Fruit fly (Drosophila melanogaster) whole organism, embryonic: ENCODE results near the gene Tim17a2.

Experiments used
- CG12104 ChIP-seq: fragments of 200-800 bp; sonication (Bioruptor generic); optimal IDR thresholded peaks from 3 replicates; lab custom pipeline; 2016; ENCODE audit warnings: missing biosample characterization, missing genetic modification characterization
- CG12236 ChIP-seq: fragments of 200-800 bp; sonication (Bioruptor generic); optimal IDR thresholded peaks from 2 replicates; lab custom pipeline; 2016; ENCODE audit warnings: missing biosample characterization, missing genetic modification characterization
- CG14014 ChIP-seq: fragments of 200-800 bp; sonication (Bioruptor generic); IDR thresholded peaks from 2 replicates; pipeline ENCODE4 v1.3.6; 2022; ENCODE audit warnings: missing biosample characterization, missing genetic modification characterization
- CG1529 ChIP-seq: fragments of 200-800 bp; sonication (Bioruptor generic); optimal IDR thresholded peaks from 3 replicates; lab custom pipeline; 2018; ENCODE audit warnings: missing biosample characterization, missing genetic modification characterization
- CG1603 ChIP-seq: fragments of 200-800 bp; sonication (Bioruptor generic); optimal IDR thresholded peaks from 2 replicates; lab custom pipeline; 2019; ENCODE audit warnings: missing biosample characterization, mild to moderate bottlenecking, missing genetic modification characterization, moderate library complexity
- CG1832 ChIP-seq: fragments of 200-800 bp; sonication (Bioruptor generic); optimal IDR thresholded peaks from 2 replicates; lab custom pipeline; 2017; ENCODE audit warnings: missing biosample characterization, mild to moderate bottlenecking, missing genetic modification characterization, inconsistent platforms
- CG18619 ChIP-seq: fragments of 200-800 bp; sonication (Bioruptor generic); optimal IDR thresholded peaks from 3 replicates; lab custom pipeline; 2017; ENCODE audit warnings: missing biosample characterization, mild to moderate bottlenecking, missing genetic modification characterization
- CG2116 ChIP-seq: fragments of 200-800 bp; sonication (Bioruptor generic); optimal IDR thresholded peaks from 3 replicates; lab custom pipeline; 2018; ENCODE audit warnings: missing biosample characterization, mild to moderate bottlenecking, missing genetic modification characterization
- CG32532 ChIP-seq: fragments of 200-800 bp; sonication (Bioruptor generic); IDR thresholded peaks from 2 replicates; pipeline ENCODE4 v1.3.6; 2022; ENCODE audit warnings: missing biosample characterization, missing genetic modification characterization
- CG34376 ChIP-seq: fragments of 200-800 bp; sonication (Bioruptor generic); optimal IDR thresholded peaks from 2 replicates; lab custom pipeline; 2018; ENCODE audit warnings: missing biosample characterization, mild to moderate bottlenecking, missing genetic modification characterization
- CG3995 ChIP-seq: fragments of 200-800 bp; sonication (Bioruptor generic); optimal IDR thresholded peaks from 3 replicates; lab custom pipeline; 2016; ENCODE audit warnings: missing biosample characterization, missing genetic modification characterization
- CG4360 ChIP-seq: fragments of 200-800 bp; sonication (Bioruptor generic); IDR thresholded peaks from 2 replicates; pipeline ENCODE4 v1.3.6; 2022; ENCODE audit warnings: missing biosample characterization, missing genetic modification characterization
- CG4424 ChIP-seq: fragments of 200-800 bp; sonication (Bioruptor generic); optimal IDR thresholded peaks from 3 replicates; lab custom pipeline; 2016; ENCODE audit warnings: missing biosample characterization, missing genetic modification characterization
- CG4617 ChIP-seq: fragments of 200-800 bp; sonication (Bioruptor generic); optimal IDR thresholded peaks from 3 replicates; lab custom pipeline; 2016; ENCODE audit warnings: missing biosample characterization, missing genetic modification characterization, borderline replicate concordance
- CG6683 ChIP-seq: fragments of 200-800 bp; sonication (Bioruptor generic); optimal IDR thresholded peaks from 2 replicates; lab custom pipeline; 2017; ENCODE audit warnings: missing biosample characterization, mild to moderate bottlenecking, missing genetic modification characterization, missing genetic modification reagents
- CG8359 ChIP-seq: fragments of 200-800 bp; sonication (Bioruptor generic); optimal IDR thresholded peaks from 2 replicates; lab custom pipeline; 2017; ENCODE audit warnings: missing biosample characterization, mild to moderate bottlenecking, missing genetic modification characterization, borderline replicate concordance
- D19B ChIP-seq: fragments of 200-800 bp; sonication (Bioruptor generic); optimal IDR thresholded peaks from 2 replicates; lab custom pipeline; 2017; ENCODE audit warnings: missing biosample characterization, mild to moderate bottlenecking, missing genetic modification characterization
- Fer2 ChIP-seq: fragments of 200-800 bp; sonication (Bioruptor generic); optimal IDR thresholded peaks from 2 replicates; lab custom pipeline; 2018; ENCODE audit warnings: missing biosample characterization, mild to moderate bottlenecking, missing genetic modification characterization, moderate library complexity
- GATAe ChIP-seq: fragments of 200-800 bp; sonication (Bioruptor generic); conservative IDR thresholded peaks from 2 replicates; pipeline ENCODE4 v1.3.6; 2022; ENCODE audit warnings: missing biosample characterization, missing genetic modification characterization
- H2.0 ChIP-seq: fragments of 200-800 bp; sonication (Bioruptor generic); IDR thresholded peaks from 2 replicates; pipeline ENCODE4 v1.3.6; 2022; ENCODE audit warnings: missing biosample characterization, missing genetic modification characterization
- Hand ChIP-seq: fragments of 200-800 bp; sonication (Bioruptor generic); optimal IDR thresholded peaks from 2 replicates; lab custom pipeline; 2017; ENCODE audit warnings: mild to moderate bottlenecking, missing biosample characterization, missing genetic modification reagents, missing genetic modification characterization
- HmgD ChIP-seq: fragments of 200-800 bp; sonication (Bioruptor generic); optimal IDR thresholded peaks from 3 replicates; lab custom pipeline; 2016; ENCODE audit warnings: missing biosample characterization, missing genetic modification characterization
- Mad ChIP-seq: fragments of 200-800 bp; sonication (Bioruptor generic); optimal IDR thresholded peaks from 2 replicates; lab custom pipeline; 2016; ENCODE audit warnings: missing biosample characterization, missing genetic modification characterization
- Ravus ChIP-seq: fragments of 200-800 bp; sonication (Bioruptor generic); IDR thresholded peaks from 2 replicates; pipeline ENCODE4 v1.3.6; 2022; ENCODE audit warnings: missing biosample characterization, missing genetic modification characterization
- Taf1 ChIP-seq: fragments of 200-800 bp; sonication (Bioruptor generic); IDR thresholded peaks from 2 replicates; pipeline ENCODE4 v1.3.6; 2022; ENCODE audit warnings: missing biosample characterization, missing genetic modification characterization
- Xrp1 ChIP-seq: fragments of 200-800 bp; sonication (Bioruptor generic); IDR thresholded peaks from 2 replicates; pipeline ENCODE4 v1.3.6; 2022; ENCODE audit warnings: missing biosample characterization, missing genetic modification characterization
- al ChIP-seq: fragments of 200-800 bp; sonication (Bioruptor generic); IDR thresholded peaks from 2 replicates; pipeline ENCODE4 v1.3.6; 2022; ENCODE audit warnings: missing biosample characterization, missing genetic modification characterization
- bbx ChIP-seq: fragments of 200-800 bp; sonication (Bioruptor generic); IDR thresholded peaks from 2 replicates; pipeline ENCODE4 v1.3.6; 2022; ENCODE audit warnings: missing biosample characterization, missing genetic modification characterization; ENCODE audit not compliant: partially characterized antibody
- bigmax ChIP-seq: fragments of 200-800 bp; sonication (Bioruptor generic); optimal IDR thresholded peaks from 2 replicates; lab custom pipeline; 2018; ENCODE audit warnings: missing biosample characterization, mild to moderate bottlenecking, missing genetic modification characterization
- bowl ChIP-seq: fragments of 200-800 bp; sonication (Bioruptor generic); IDR thresholded peaks from 2 replicates; pipeline ENCODE4 v1.3.6; 2022; ENCODE audit warnings: missing biosample characterization, missing genetic modification characterization
- bsh ChIP-seq, 2 experiments: fragments of 200-800 bp; sonication (Bioruptor generic); optimal IDR thresholded peaks; 2 replicates each; lab custom pipeline; 2017 to 2018; ENCODE audit warnings: mild to moderate bottlenecking in 2 of 2, missing biosample characterization in 2 of 2, missing genetic modification characterization in 2 of 2, moderate library complexity in 1 of 2
- caup ChIP-seq: fragments of 200-800 bp; sonication (Bioruptor generic); optimal IDR thresholded peaks from 3 replicates; lab custom pipeline; 2017; ENCODE audit warnings: missing biosample characterization, mild to moderate bottlenecking, missing genetic modification characterization, moderate library complexity; ENCODE audit not compliant: severe bottlenecking
- chinmo ChIP-seq: fragments of 200-800 bp; sonication (Bioruptor generic); IDR thresholded peaks from 4 replicates; pipeline ENCODE4 v1.3.6; 2022; ENCODE audit warnings: missing biosample characterization, missing genetic modification characterization; ENCODE audit not compliant: partially characterized antibody
- fd96Cb ChIP-seq: fragments of 200-800 bp; sonication (Bioruptor generic); optimal IDR thresholded peaks from 2 replicates; lab custom pipeline; 2018; ENCODE audit warnings: missing biosample characterization, mild to moderate bottlenecking, missing genetic modification characterization, moderate library complexity
- gcm ChIP-seq: fragments of 200-800 bp; sonication (Bioruptor generic); optimal IDR thresholded peaks from 2 replicates; lab custom pipeline; 2019; ENCODE audit warnings: missing biosample characterization, mild to moderate bottlenecking, missing genetic modification characterization, moderate library complexity
- gt ChIP-seq: fragments of 200-800 bp; sonication (Bioruptor generic); IDR thresholded peaks from 2 replicates; pipeline ENCODE4 v1.3.6; 2022; ENCODE audit warnings: missing biosample characterization, missing genetic modification characterization
- hkb ChIP-seq, 2 experiments: fragments of 200-800 bp in 1 of 2; fragments of >200 bp in 1 of 2; sonication (Bioruptor generic) in 1 of 2; IDR thresholded peaks in 1 of 2; optimal IDR thresholded peaks in 1 of 2; 2 replicates each; pipeline versions ENCODE4 v1.3.6 to Lab custom; 2017 to 2022; ENCODE audit warnings: missing biosample characterization in 1 of 2, missing genetic modification characterization in 1 of 2
- kay ChIP-seq: fragments of 200-800 bp; sonication (Bioruptor generic); optimal IDR thresholded peaks from 2 replicates; lab custom pipeline; 2016; ENCODE audit warnings: missing biosample characterization, missing genetic modification characterization
- luna ChIP-seq: fragments of 200-800 bp; sonication (Bioruptor generic); optimal IDR thresholded peaks from 2 replicates; lab custom pipeline; 2016; ENCODE audit warnings: missing biosample characterization, missing genetic modification characterization
- mirr ChIP-seq: fragments of 200-800 bp; sonication (Bioruptor generic); optimal IDR thresholded peaks from 3 replicates; lab custom pipeline; 2018; ENCODE audit warnings: missing biosample characterization, mild to moderate bottlenecking, missing genetic modification characterization
- onecut ChIP-seq: fragments of 200-800 bp; sonication (Bioruptor generic); IDR thresholded peaks from 2 replicates; pipeline ENCODE4 v1.3.6; 2022; ENCODE audit warnings: missing biosample characterization, missing genetic modification characterization
- peb ChIP-seq: fragments of 200-800 bp; sonication (Bioruptor generic); IDR thresholded peaks from 2 replicates; pipeline ENCODE4 v1.3.6; 2022; ENCODE audit warnings: missing biosample characterization, missing genetic modification characterization
- pho ChIP-seq: fragments of 200-800 bp; sonication (Bioruptor generic); optimal IDR thresholded peaks from 2 replicates; lab custom pipeline; 2016; ENCODE audit warnings: missing biosample characterization, missing genetic modification characterization
- pita ChIP-seq: fragments of 200-800 bp; sonication (Bioruptor generic); optimal IDR thresholded peaks from 2 replicates; lab custom pipeline; 2017; ENCODE audit warnings: missing biosample characterization, mild to moderate bottlenecking, missing genetic modification characterization
- row ChIP-seq: fragments of 200-800 bp; sonication (Bioruptor generic); IDR thresholded peaks from 3 replicates; pipeline ENCODE4 v1.3.6; 2022; ENCODE audit warnings: missing biosample characterization, missing genetic modification characterization
- schlank ChIP-seq: fragments of 200-800 bp; sonication (Bioruptor generic); optimal IDR thresholded peaks from 2 replicates; lab custom pipeline; 2018; ENCODE audit warnings: missing biosample characterization, mild to moderate bottlenecking, missing genetic modification characterization
- slp2 ChIP-seq: fragments of 200-800 bp; sonication (Bioruptor generic); optimal IDR thresholded peaks from 2 replicates; lab custom pipeline; 2016; ENCODE audit warnings: missing biosample characterization, missing genetic modification characterization
- sr ChIP-seq: fragments of 200-800 bp; sonication (Bioruptor generic); IDR thresholded peaks from 3 replicates; pipeline ENCODE4 v1.3.6; 2022; ENCODE audit warnings: missing biosample characterization, missing genetic modification characterization
- z ChIP-seq: fragments of 200-800 bp; sonication (Bioruptor generic); IDR thresholded peaks from 3 replicates; pipeline ENCODE4 v1.3.6; 2022; ENCODE audit warnings: missing biosample characterization, missing genetic modification characterization

Tim17a2 gene

DNA sequence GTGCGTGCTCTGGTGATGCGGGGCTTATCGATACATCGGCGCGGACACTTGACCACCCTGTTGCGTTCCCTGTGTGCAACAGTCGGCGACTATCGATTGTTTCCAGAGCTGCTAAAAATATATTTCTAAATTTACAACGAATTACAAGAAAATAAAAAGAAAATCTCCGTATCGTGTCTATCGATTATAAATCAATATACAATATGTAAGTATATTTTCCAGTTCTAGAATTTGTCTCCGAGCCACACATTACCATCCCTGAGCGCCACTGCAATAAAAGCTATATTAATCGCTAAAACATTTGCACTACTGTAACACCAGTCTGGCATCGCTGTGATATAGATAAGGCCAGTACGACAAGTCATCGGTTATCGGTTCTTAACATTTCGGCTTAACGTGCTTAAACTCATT, 30.3 kb downstream of the Tim17a2 start, which contains the start of the genes Kat60 and Mms19 (continued):
- TF ChIP-seq kay (GFP tag; lab: Kevin White, UChicago) = peak; percentile 58
- TF ChIP-seq CG18619 = no peak
- TF ChIP-seq H2.0 (GFP tag; lab: Robert Waterston, UW) = peak; percentile 50; the same call in 1 of the 2 replicates
- no peak for TF ChIP-seq z (GFP tag; lab: Robert Waterston, UW)
- peak; percentile 89 for TF ChIP-seq bbx
- TF ChIP-seq CG34376 (GFP tag; lab: Kevin White, UChicago) = peak; percentile 36
- peak; percentile 89 for TF ChIP-seq hkb (optimal IDR thresholded peaks at IDR 0.05; lab: Kevin White, UChicago)
- peak; percentile 55; the same call in 1 of the 2 replicates for TF ChIP-seq hkb (GFP tag; IDR thresholded peaks at IDR 0.05; lab: Robert Waterston, UW)
- peak; percentile 95 for TF ChIP-seq row
- no peak for TF ChIP-seq gt
- peak; percentile 48 for TF ChIP-seq CG12104
- TF ChIP-seq onecut (GFP tag; lab: Robert Waterston, UW) = 0 out of 2 replicates have a peak, but pooled peaks have one; percentile 17
- TF ChIP-seq Mad = peak; percentile 73
- no peak for TF ChIP-seq CG4424 (GFP tag; lab: Kevin White, UChicago)
- TF ChIP-seq caup (GFP tag; lab: Kevin White, UChicago) = no peak
- peak; percentile 56 for TF ChIP-seq Taf1 (GFP tag; lab: Robert Waterston, UW)
- TF ChIP-seq GATAe (GFP tag; lab: Robert Waterston, UW) = peak; percentile 78
- no peak for TF ChIP-seq bowl (GFP tag; lab: Robert Waterston, UW)
- peak; percentile 20 for TF ChIP-seq Fer2
- TF ChIP-seq bigmax (GFP tag; lab: Kevin White, UChicago) = no peak
- TF ChIP-seq CG1832 = no peak
- TF ChIP-seq CG3995 = peak; percentile 60
- TF ChIP-seq mirr (GFP tag; lab: Kevin White, UChicago) = no peak
- no peak for TF ChIP-seq peb (GFP tag; lab: Robert Waterston, UW)
- TF ChIP-seq CG8359 (GFP tag; lab: Kevin White, UChicago) = no peak
- peak; percentile 57; the same call in 1 of the 2 replicates for TF ChIP-seq Xrp1 (GFP tag; lab: Robert Waterston, UW)
- peak; percentile 8; the same call in 1 of the 2 replicates for TF ChIP-seq Ravus (GFP tag; lab: Robert Waterston, UW)
- TF ChIP-seq pho (GFP tag; lab: Kevin White, UChicago) = peak; percentile 81
- peak; percentile 39 for TF ChIP-seq CG14014 (GFP tag; lab: Robert Waterston, UW)
- peak; percentile 97 for TF ChIP-seq CG2116 (GFP tag; lab: Kevin White, UChicago)
- peak; percentile 38 for TF ChIP-seq D19B (GFP tag; lab: Kevin White, UChicago)
- no peak for TF ChIP-seq bsh (GFP tag; optimal IDR thresholded peaks at IDR 0.05; lab: Kevin White, UChicago)
- TF ChIP-seq CG12236 (GFP tag; lab: Kevin White, UChicago) = no peak
- TF ChIP-seq pita = no peak
- TF ChIP-seq, all 482 proteins: peak for 294

DNA sequence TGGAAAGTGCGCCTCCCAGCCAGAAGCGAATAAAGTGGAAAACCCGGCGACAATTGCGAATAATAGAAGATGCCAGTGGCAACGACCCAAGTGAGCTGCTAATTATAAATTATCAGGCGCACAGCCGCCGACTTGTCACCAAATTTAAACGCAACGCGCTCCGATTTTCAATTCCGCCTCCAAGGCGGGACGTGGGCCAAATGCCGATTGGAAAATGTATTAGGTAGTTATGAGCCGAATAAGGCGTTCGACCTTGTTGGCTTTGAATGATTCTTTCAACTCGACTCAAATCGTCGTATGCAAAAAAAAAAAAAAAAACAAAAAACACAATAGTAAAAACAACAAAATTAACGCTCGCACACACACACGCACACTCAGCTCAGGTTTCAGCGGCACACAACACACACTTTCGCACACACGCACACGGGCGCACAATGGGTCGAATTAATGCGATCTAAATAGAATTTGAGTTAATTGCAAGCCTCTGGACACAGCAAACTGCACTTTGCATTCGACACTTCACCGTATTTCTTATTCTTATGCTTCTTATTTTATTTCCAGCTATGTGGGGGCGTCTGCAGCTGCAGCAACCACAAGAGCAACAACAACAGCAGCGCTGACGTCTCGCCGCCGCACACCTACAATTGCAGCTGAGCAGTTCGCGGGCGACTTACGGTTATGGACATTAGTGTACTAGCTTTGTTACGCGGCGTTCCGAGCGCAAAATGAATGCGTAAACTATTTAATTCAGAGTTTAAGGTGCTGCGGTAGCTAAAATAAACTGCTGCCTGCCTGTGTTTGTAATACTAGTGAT, 30.9 kb downstream of the Tim17a2 start:
- TF ChIP-seq fd96Cb (tag; lab: Kevin White, UChicago) = no peak
- TF ChIP-seq sr (GFP tag; lab: Robert Waterston, UW) = peak; percentile 31; the same call in 1 of the 3 replicates
- TF ChIP-seq pita = no peak
- TF ChIP-seq HmgD = no peak
- TF ChIP-seq gcm (GFP tag; lab: Kevin White, UChicago) = no peak
- TF ChIP-seq CG4360 (GFP tag; lab: Robert Waterston, UW) = peak; percentile 93
- TF ChIP-seq luna (GFP tag; lab: Kevin White, UChicago) = no peak
- TF ChIP-seq CG1603 (tag; lab: Kevin White, UChicago) = no peak
- peak; percentile 49 for TF ChIP-seq CG4617 (GFP tag; lab: Kevin White, UChicago)
- no peak for TF ChIP-seq CG32532 (GFP tag; lab: Robert Waterston, UW)
- TF ChIP-seq CG6683 = no peak
- TF ChIP-seq al = no peak
- no peak for TF ChIP-seq slp2 (GFP tag; lab: Kevin White, UChicago)
- TF ChIP-seq Hand (GFP tag; lab: Kevin White, UChicago) = peak; percentile 20
- TF ChIP-seq schlank (tag; lab: Kevin White, UChicago) = no peak
- peak; percentile 7 for TF ChIP-seq CG1529 (GFP tag; lab: Kevin White, UChicago)
- 0 out of 4 replicates have a peak, but pooled peaks have one; percentile 8 for TF ChIP-seq chinmo
